Worm (Caenorhabditis elegans) whole organism, L4 larva: Measurements from ENCODE around the gene grl-4.
A peak's percentile ranks its signal among the peaks of the same experiment; 100 is the strongest.

ENCODE experiments used
- F10B5.3 ChIP-seq: sonication (generic microtip); optimal IDR thresholded peaks from 2 replicates; lab custom pipeline; 2016; ENCODE audit warnings: mild to moderate bottlenecking, missing genetic modification characterization, missing compliant biosample characterization
- F44E2.7 ChIP-seq: fragments of 200-800 bp; sonication (Bioruptor generic); IDR thresholded peaks from 2 replicates; pipeline ENCODE4 v2.1.2; 2022; ENCODE audit warnings: missing genetic modification characterization, missing compliant biosample characterization
- T20F7.1 ChIP-seq: fragments of 200-800 bp; sonication (Bioruptor generic); optimal IDR thresholded peaks from 2 replicates; lab custom pipeline; 2018; ENCODE audit warnings: mild to moderate bottlenecking, missing genetic modification characterization, missing compliant biosample characterization
- T26A8.4 ChIP-seq: fragments of 200-800 bp; sonication (Bioruptor generic); IDR thresholded peaks from 2 replicates; pipeline ENCODE4 v1.3.6; 2022; ENCODE audit warnings: missing genetic modification characterization, missing compliant biosample characterization
- Y105C5A.15 ChIP-seq: fragments of 200-800 bp; sonication (Bioruptor generic); IDR thresholded peaks from 2 replicates; pipeline ENCODE4 v1.3.6; 2022; ENCODE audit warnings: missing genetic modification characterization, missing compliant biosample characterization
- Y75B8A.6 ChIP-seq: fragments of 200-800 bp; sonication (Bioruptor generic); IDR thresholded peaks from 2 replicates; pipeline ENCODE4 v1.3.6; 2022; ENCODE audit warnings: missing genetic modification reagents, missing genetic modification characterization, missing compliant biosample characterization
- aha-1 ChIP-seq: fragments of 150-350 bp; peaks from one replicate; lab custom pipeline; 2014; ENCODE audit warnings: missing biosample characterization, missing genetic modification characterization
- aly-2 ChIP-seq: sonication (generic microtip); optimal IDR thresholded peaks from 2 replicates; lab custom pipeline; 2018; ENCODE audit warnings: missing biosample characterization, missing genetic modification characterization
- arid-1 ChIP-seq: fragments of 200-800 bp; sonication (Bioruptor generic); conservative IDR thresholded peaks from 2 replicates; pipeline ENCODE4 v1.3.6; 2022; ENCODE audit warnings: missing genetic modification reagents, missing genetic modification characterization, missing compliant biosample characterization
- ceh-20 ChIP-seq: fragments of 200-800 bp; sonication (Bioruptor generic); IDR thresholded peaks from 2 replicates; pipeline ENCODE4 v1.3.6; 2022; ENCODE audit warnings: missing genetic modification reagents, missing genetic modification characterization, missing compliant biosample characterization
- ceh-62 ChIP-seq: sonication (generic microtip); optimal IDR thresholded peaks from 2 replicates; lab custom pipeline; 2017; ENCODE audit warnings: missing biosample characterization, missing genetic modification characterization
- daf-16 ChIP-seq, 3 experiments: sonication (generic microtip); optimal IDR thresholded peaks; 2 replicates each; lab custom pipeline; 2016 to 2017; ENCODE audit warnings: missing genetic modification characterization in 3 of 3, missing genetic modification reagents in 3 of 3, mild to moderate bottlenecking in 2 of 3, missing compliant biosample characterization in 2 of 3, missing biosample characterization in 1 of 3, moderate library complexity in 1 of 3
- daf-19 ChIP-seq: fragments of 200-800 bp; sonication (Bioruptor generic); conservative IDR thresholded peaks from 2 replicates; pipeline ENCODE4 v1.3.6; 2022; ENCODE audit warnings: missing genetic modification characterization, missing compliant biosample characterization
- daf-8 ChIP-seq: fragments of 200-800 bp; sonication (Bioruptor generic); IDR thresholded peaks from 2 replicates; pipeline ENCODE4 v1.3.6; 2022; ENCODE audit warnings: missing genetic modification characterization, missing compliant biosample characterization
- dmd-6 ChIP-seq: fragments of 200-800 bp; sonication (Bioruptor generic); IDR thresholded peaks from 2 replicates; pipeline ENCODE4 v1.3.6; 2022; ENCODE audit warnings: missing genetic modification reagents, missing genetic modification characterization, missing compliant biosample characterization
- dpl-1 ChIP-seq: fragments of 150-350 bp; optimal IDR thresholded peaks from 2 replicates; lab custom pipeline; 2014; ENCODE audit warnings: missing biosample characterization, missing genetic modification reagents, missing genetic modification characterization
- duxl-1 ChIP-seq: sonication (generic microtip); optimal IDR thresholded peaks from 2 replicates; lab custom pipeline; 2016; ENCODE audit warnings: mild to moderate bottlenecking, missing genetic modification characterization, moderate library complexity, missing compliant biosample characterization; ENCODE audit not compliant: poor library complexity
- dve-1 ChIP-seq: sonication (generic microtip); optimal IDR thresholded peaks from 2 replicates; lab custom pipeline; 2017; ENCODE audit warnings: antibody characterized with exemption, mild to moderate bottlenecking, missing genetic modification characterization, missing compliant biosample characterization; ENCODE audit not compliant: insufficient read depth
- egl-27 ChIP-seq: sonication (generic microtip); optimal IDR thresholded peaks from 3 replicates; lab custom pipeline; 2017; ENCODE audit warnings: missing biosample characterization, missing genetic modification reagents, missing genetic modification characterization
- egl-43 ChIP-seq: fragments of 200-800 bp; sonication (Bioruptor generic); IDR thresholded peaks from 2 replicates; pipeline ENCODE4 v1.3.6; 2022; ENCODE audit warnings: missing genetic modification reagents, missing genetic modification characterization, missing compliant biosample characterization
- fkh-10 ChIP-seq: fragments of 150-350 bp; optimal IDR thresholded peaks from 2 replicates; lab custom pipeline; 2014; ENCODE audit warnings: missing biosample characterization, missing genetic modification reagents, missing genetic modification characterization
- fos-1 ChIP-seq: fragments of 150-350 bp; optimal IDR thresholded peaks from 2 replicates; lab custom pipeline; 2014; ENCODE audit warnings: missing biosample characterization, missing genetic modification characterization
- hif-1 ChIP-seq, 2 experiments: sonication (generic microtip); optimal IDR thresholded peaks; 2 replicates each; lab custom pipeline; 2016 to 2017; ENCODE audit warnings: missing compliant biosample characterization in 2 of 2, missing genetic modification characterization in 2 of 2, missing genetic modification reagents in 2 of 2, missing genotype in 2 of 2, mild to moderate bottlenecking in 1 of 2
- hlh-11 ChIP-seq: fragments of 200-800 bp; sonication (Bioruptor generic); optimal IDR thresholded peaks from 2 replicates; lab custom pipeline; 2018; ENCODE audit warnings: mild to moderate bottlenecking, missing genetic modification characterization, missing compliant biosample characterization
- hlh-30 ChIP-seq: sonication (generic microtip); optimal IDR thresholded peaks from 2 replicates; lab custom pipeline; 2017; ENCODE audit warnings: antibody characterized with exemption, mild to moderate bottlenecking, missing genetic modification characterization, missing compliant biosample characterization; ENCODE audit not compliant: insufficient read depth
- lim-7 ChIP-seq: fragments of 200-800 bp; sonication (Bioruptor generic); IDR thresholded peaks from 2 replicates; pipeline ENCODE4 v1.3.6; 2022; ENCODE audit warnings: missing genetic modification characterization, missing compliant biosample characterization
- lin-1 ChIP-seq: fragments of 200-800 bp; sonication (Bioruptor generic); IDR thresholded peaks from 2 replicates; pipeline ENCODE4 v1.3.6; 2022; ENCODE audit warnings: missing genetic modification reagents, missing genetic modification characterization, missing compliant biosample characterization
- lin-13 ChIP-seq: fragments of 150-350 bp; optimal IDR thresholded peaks from 2 replicates; lab custom pipeline; 2014; ENCODE audit warnings: missing biosample characterization, missing genetic modification reagents, missing genetic modification characterization
- lin-38 ChIP-seq: fragments of 200-800 bp; sonication (Bioruptor generic); IDR thresholded peaks from 2 replicates; pipeline ENCODE4 v1.3.6; 2022; ENCODE audit warnings: missing genetic modification reagents, missing genetic modification characterization, missing compliant biosample characterization
- lin-39 ChIP-seq: fragments of 150-350 bp; optimal IDR thresholded peaks from 2 replicates; lab custom pipeline; 2014; ENCODE audit warnings: missing biosample characterization, missing genetic modification reagents, missing genetic modification characterization
- lsy-2 ChIP-seq, 2 experiments: fragments of 150-350 bp in 1 of 2; sonication (generic microtip) in 1 of 2; optimal IDR thresholded peaks; 2 replicates each; lab custom pipeline; 2014 to 2017; ENCODE audit warnings: missing biosample characterization in 2 of 2, missing genetic modification characterization in 2 of 2
- madf-5 ChIP-seq, 2 experiments: fragments of 200-800 bp; sonication (Bioruptor generic); IDR thresholded peaks; 2 replicates each; pipeline ENCODE4 v1.3.6; 2022; ENCODE audit warnings: missing compliant biosample characterization in 2 of 2, missing genetic modification characterization in 2 of 2
- madf-9 ChIP-seq: fragments of 200-800 bp; sonication (Bioruptor generic); conservative IDR thresholded peaks from 2 replicates; pipeline ENCODE4 v1.3.6; 2022; ENCODE audit warnings: missing genetic modification reagents, missing genetic modification characterization, missing compliant biosample characterization
- mdl-1 ChIP-seq, 2 experiments: fragments of 150-350 bp in 1 of 2; sonication (generic microtip) in 1 of 2; optimal IDR thresholded peaks; 2 replicates each; lab custom pipeline; 2014 to 2017; ENCODE audit warnings: missing biosample characterization in 2 of 2, missing genetic modification characterization in 2 of 2
- nhr-28 ChIP-seq: fragments of 150-350 bp; optimal IDR thresholded peaks from 2 replicates; lab custom pipeline; 2014; ENCODE audit warnings: missing biosample characterization, missing genetic modification characterization
- nhr-42 ChIP-seq: fragments of 200-800 bp; sonication (Bioruptor generic); IDR thresholded peaks from 2 replicates; pipeline ENCODE4 v1.3.6; 2022; ENCODE audit warnings: missing genetic modification characterization, missing compliant biosample characterization
- nhr-6 ChIP-seq: fragments of 150-350 bp; optimal IDR thresholded peaks from 2 replicates; lab custom pipeline; 2014; ENCODE audit warnings: missing biosample characterization, missing genetic modification characterization
- nhr-76 ChIP-seq: fragments of 150-350 bp; optimal IDR thresholded peaks from 2 replicates; lab custom pipeline; 2014; ENCODE audit warnings: missing biosample characterization, missing genetic modification characterization
- nhr-77 ChIP-seq: fragments of 150-350 bp; optimal IDR thresholded peaks from 2 replicates; lab custom pipeline; 2014; ENCODE audit warnings: missing biosample characterization, missing genetic modification characterization
- pha-4 ChIP-seq, 2 experiments: fragments of 150-350 bp in 1 of 2; fragments of 200-800 bp in 1 of 2; sonication (Bioruptor generic) in 1 of 2; IDR thresholded peaks in 1 of 2; optimal IDR thresholded peaks in 1 of 2; 2 replicates each; pipeline versions ENCODE4 v1.3.6 to Lab custom; 2014 to 2022; ENCODE audit warnings: missing genetic modification characterization in 2 of 2, missing genetic modification reagents in 2 of 2, missing biosample characterization in 1 of 2, missing compliant biosample characterization in 1 of 2
- pqm-1 ChIP-seq: sonication (generic microtip); optimal IDR thresholded peaks from 2 replicates; lab custom pipeline; 2017; ENCODE audit warnings: missing biosample characterization, missing genetic modification characterization
- skn-1 ChIP-seq: fragments of 150-350 bp; optimal IDR thresholded peaks from 2 replicates; lab custom pipeline; 2014; ENCODE audit warnings: missing biosample characterization, missing genetic modification characterization
- unc-130 ChIP-seq: sonication (generic microtip); optimal IDR thresholded peaks from 2 replicates; lab custom pipeline; 2016; ENCODE audit warnings: missing genetic modification reagents, missing genetic modification characterization, missing compliant biosample characterization
- unc-39 ChIP-seq: sonication (generic microtip); optimal IDR thresholded peaks from 2 replicates; lab custom pipeline; 2017; ENCODE audit warnings: missing biosample characterization, missing genetic modification characterization
- ztf-11 ChIP-seq: fragments of 150-350 bp; optimal IDR thresholded peaks from 2 replicates; lab custom pipeline; 2014; ENCODE audit warnings: missing biosample characterization, missing genetic modification characterization
- ztf-7 ChIP-seq: fragments of 150-350 bp; optimal IDR thresholded peaks from 2 replicates; lab custom pipeline; 2014; ENCODE audit warnings: missing biosample characterization, missing genetic modification characterization

The grl-4 gene

DNA sequence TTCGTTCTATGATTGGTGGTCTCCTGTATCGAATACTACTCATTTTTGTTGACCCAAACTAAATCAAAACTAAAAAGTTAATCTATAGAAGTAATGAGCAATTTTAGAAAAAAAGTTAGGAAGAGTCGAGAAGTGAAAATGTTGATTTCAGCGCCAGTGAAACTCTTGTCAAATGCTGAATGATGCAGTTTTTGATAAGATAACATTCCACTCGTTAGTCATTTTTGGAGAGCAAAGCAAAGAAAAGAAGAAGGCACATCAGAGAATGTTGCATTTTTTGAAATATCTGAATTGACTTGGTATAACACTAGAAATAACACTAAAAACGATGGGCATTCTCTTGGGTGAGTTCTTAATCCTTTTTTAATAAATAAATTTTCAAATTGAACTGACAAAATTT lies 18.4 kb upstream of the grl-4 start, which contains the start of gene sqst-2:
sqst-2 (minus strand) TSS at position 58 of the 400 bp plus-strand sequence.
- TF ChIP-seq F10B5.3 (tag; lab: Kevin White, UChicago) (no peak), aly-2 (no peak), lin-39 (tag; lab: Kevin White, UChicago) (no peak), unc-130 (GFP tag; lab: Kevin White, UChicago) (no peak), dmd-6 (GFP tag; lab: Robert Waterston, UW) (peak; percentile 6; the same call in 1 of the 2 replicates), lin-13 (GFP tag; lab: Kevin White, UChicago) (no peak), nhr-28 (tag; lab: Kevin White, UChicago) (peak; percentile 33), unc-39 (tag; lab: Kevin White, UChicago) (no peak), pqm-1 (tag; lab: Kevin White, UChicago) (peak; percentile 80)

DNA sequence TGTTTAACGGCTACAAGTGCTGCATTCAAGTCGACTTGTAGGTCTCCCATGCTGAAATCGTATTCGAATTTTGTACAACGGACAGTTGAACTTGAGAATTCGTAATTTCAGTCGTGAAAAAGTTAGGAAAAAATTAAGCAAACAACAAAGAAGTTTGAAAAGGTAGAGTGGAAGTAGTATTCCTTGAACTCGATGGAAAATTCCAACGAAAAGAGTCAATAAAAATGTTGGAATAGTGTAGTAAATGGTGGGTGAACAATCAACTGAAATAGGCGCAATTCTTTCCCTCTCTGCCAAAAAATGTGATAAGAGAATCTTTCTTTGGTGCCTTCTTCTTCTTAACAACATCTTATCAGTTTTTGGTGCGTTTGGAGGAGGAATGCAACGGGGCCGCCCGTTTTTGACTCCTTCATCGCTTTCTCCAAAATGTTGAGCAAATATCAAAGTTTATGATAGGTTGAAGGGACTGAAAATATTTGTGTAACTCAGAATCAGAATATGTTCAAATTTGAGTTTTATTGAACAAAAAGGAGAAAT lies 16.1 kb upstream of the grl-4 start, which contains the start of gene ifo-1:
ifo-1 (minus strand) TSS at position 51 of the 537 bp plus-strand sequence.
- TF ChIP-seq hlh-11 (peak; percentile 67), T20F7.1 (GFP tag; lab: Kevin White, UChicago) (no peak), hlh-30 (tag; lab: Kevin White, UChicago) (no peak), ceh-62 (tag; lab: Kevin White, UChicago) (no peak), nhr-76 (no peak), Y105C5A.15 (GFP tag; lab: Robert Waterston, UW) (no peak), aha-1 (tag; lab: Kevin White, UChicago) (no peak), lim-7 (GFP tag; lab: Robert Waterston, UW) (no peak), pha-4 (GFP tag; IDR thresholded peaks at IDR 0.05; lab: Robert Waterston, UW) (no peak), pha-4 (tag; optimal IDR thresholded peaks at IDR 0.05; lab: Kevin White, UChicago) (no peak), F44E2.7 (GFP tag; lab: Robert Waterston, UW) (no peak), duxl-1 (tag; lab: Kevin White, UChicago) (no peak), fkh-10 (GFP tag; lab: Kevin White, UChicago) (no peak), pqm-1 (tag; lab: Kevin White, UChicago) (peak; percentile 99), egl-27 (tag; lab: Kevin White, UChicago) (no peak), daf-8 (GFP tag; lab: Robert Waterston, UW) (no peak), ztf-11 (tag; lab: Kevin White, UChicago) (no peak), daf-16 (GFP tag; optimal IDR thresholded peaks at IDR 0.05; lab: Kevin White, UChicago) (no peak), daf-16 (tag; optimal IDR thresholded peaks at IDR 0.05; lab: Kevin White, UChicago) (peak; percentile 55), dve-1 (no peak), nhr-6 (tag; lab: Kevin White, UChicago) (peak; percentile 35), nhr-28 (tag; lab: Kevin White, UChicago) (peak; percentile 81), aly-2 (no peak), nhr-42 (no peak), madf-5 (GFP tag; IDR thresholded peaks at IDR 0.05; lab: Robert Waterston, UW) (no peak), T26A8.4 (GFP tag; lab: Robert Waterston, UW) (no peak), nhr-77 (peak; percentile 31), daf-19 (GFP tag; lab: Robert Waterston, UW) (no peak), egl-43 (GFP tag; lab: Robert Waterston, UW) (no peak), Y75B8A.6 (no peak), skn-1 (tag; lab: Kevin White, UChicago) (no peak), lsy-2 (tag; optimal IDR thresholded peaks at IDR 0.05; lab: Kevin White, UChicago) (no peak), madf-9 (GFP tag; lab: Robert Waterston, UW) (no peak), fos-1 (tag; lab: Kevin White, UChicago) (no peak), dpl-1 (no peak), lin-38 (GFP tag; lab: Robert Waterston, UW) (no peak), lin-1 (GFP tag; lab: Robert Waterston, UW) (peak; percentile 11; the same call in 1 of the 2 replicates), dmd-6 (GFP tag; lab: Robert Waterston, UW) (peak; percentile 79), arid-1 (no peak), hif-1 (tag; optimal IDR thresholded peaks at IDR 0.05; lab: Kevin White, UChicago) (no peak), mdl-1 (tag; optimal IDR thresholded peaks at IDR 0.05; lab: Kevin White, UChicago) (no peak), ceh-20 (GFP tag; lab: Robert Waterston, UW) (no peak), ztf-7 (tag; lab: Kevin White, UChicago) (no peak)
